Worm (Caenorhabditis elegans): ENCODE data around the gene sdz-19.

DNA sequence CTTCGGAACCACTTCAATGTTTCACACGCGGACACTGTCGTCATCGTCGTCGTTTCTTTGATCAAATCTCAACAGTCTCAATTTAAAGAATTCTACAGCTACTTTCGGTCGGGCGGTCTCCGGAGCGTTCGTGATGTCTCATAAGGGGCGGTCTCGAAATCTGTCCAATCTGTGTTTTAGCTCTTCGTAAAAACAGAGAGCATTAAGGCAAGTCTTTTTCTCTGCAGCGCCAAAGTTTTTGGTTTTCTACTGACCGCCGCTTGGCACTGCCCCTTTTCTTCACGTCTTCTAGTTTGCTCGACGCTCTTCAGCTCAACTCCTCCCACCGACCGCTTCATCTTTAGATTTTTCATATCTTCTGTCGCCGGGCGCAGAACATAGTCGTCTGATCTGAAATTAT lies 10.7 kb downstream of the sdz-19 start, which contains the start of gene lips-1:
- TF ChIP-seq unc-62 (GFP tag; optimal IDR thresholded peaks at IDR 0.05): no peak
- TF ChIP-seq nhr-28 (tag; optimal IDR thresholded peaks at IDR 0.05): no peak

Data from whole organism, L3 larva.